Fruit fly (Drosophila melanogaster) whole organism, pupa: Measurements from ENCODE around the gene CG43136.
A peak's percentile ranks its signal among the peaks of the same experiment; 100 is the strongest.

Experiments used
- CG12605 ChIP-seq: fragments of 200-800 bp; sonication (Bioruptor generic); IDR thresholded peaks from 2 replicates; pipeline ENCODE4 v1.3.6; 2022; ENCODE audit warnings: missing biosample characterization, missing genetic modification characterization
- CG14655 ChIP-seq: fragments of 200-800 bp; sonication (Bioruptor generic); optimal IDR thresholded peaks from 3 replicates; lab custom pipeline; 2017; ENCODE audit warnings: mild to moderate bottlenecking, missing biosample characterization, missing genetic modification reagents, missing genetic modification characterization
- CG15710 ChIP-seq: fragments of 200-800 bp; sonication (Bioruptor generic); optimal IDR thresholded peaks from 2 replicates; lab custom pipeline; 2018; ENCODE audit warnings: missing biosample characterization, mild to moderate bottlenecking, missing genetic modification characterization, moderate library complexity
- CG32121 ChIP-seq: fragments of 200-800 bp; sonication (Bioruptor generic); IDR thresholded peaks from 2 replicates; pipeline ENCODE4 v1.3.6; 2022; ENCODE audit warnings: missing biosample characterization, missing genetic modification characterization
- CG34367 ChIP-seq: fragments of 200-800 bp; sonication (Bioruptor generic); optimal IDR thresholded peaks from 2 replicates; lab custom pipeline; 2018; ENCODE audit warnings: missing biosample characterization, mild to moderate bottlenecking, missing genetic modification characterization
- CG4496 ChIP-seq: fragments of 200-800 bp; sonication (Bioruptor generic); IDR thresholded peaks from 3 replicates; pipeline ENCODE4 v1.3.6; 2022; ENCODE audit warnings: missing biosample characterization, missing genetic modification characterization
- CG8159 ChIP-seq: fragments of 200-800 bp; sonication (Bioruptor generic); optimal IDR thresholded peaks from 3 replicates; lab custom pipeline; 2018; ENCODE audit warnings: missing biosample characterization, mild to moderate bottlenecking, missing genetic modification characterization, moderate library complexity
- D1 ChIP-seq: fragments of 200-800 bp; sonication (Bioruptor generic); optimal IDR thresholded peaks from 2 replicates; lab custom pipeline; 2018; ENCODE audit warnings: missing biosample characterization, mild to moderate bottlenecking, missing genetic modification characterization, moderate library complexity
- EcR ChIP-seq: fragments of 200-800 bp; sonication (Bioruptor generic); optimal IDR thresholded peaks from 3 replicates; lab custom pipeline; 2019; ENCODE audit warnings: missing biosample characterization, missing genetic modification characterization, mild to moderate bottlenecking, moderate library complexity, missing genetic modification reagents
- Ets98B ChIP-seq: fragments of 200-800 bp; sonication (Bioruptor generic); IDR thresholded peaks from 2 replicates; pipeline ENCODE4 v1.3.6; 2022; ENCODE audit warnings: missing biosample characterization, missing genetic modification characterization
- Pif1B ChIP-seq: fragments of 200-800 bp; sonication (Bioruptor generic); optimal IDR thresholded peaks from 3 replicates; lab custom pipeline; 2016; ENCODE audit warnings: missing biosample characterization, missing genetic modification characterization
- fd96Ca ChIP-seq: fragments of 200-800 bp; sonication (Bioruptor generic); IDR thresholded peaks from 3 replicates; pipeline ENCODE4 v1.3.6; 2022; ENCODE audit warnings: missing biosample characterization, missing genetic modification characterization
- rn ChIP-seq: fragments of 200-800 bp; sonication (Bioruptor generic); IDR thresholded peaks from 2 replicates; pipeline ENCODE4 v1.3.6; 2022; ENCODE audit warnings: missing biosample characterization, missing genetic modification characterization

DNA sequence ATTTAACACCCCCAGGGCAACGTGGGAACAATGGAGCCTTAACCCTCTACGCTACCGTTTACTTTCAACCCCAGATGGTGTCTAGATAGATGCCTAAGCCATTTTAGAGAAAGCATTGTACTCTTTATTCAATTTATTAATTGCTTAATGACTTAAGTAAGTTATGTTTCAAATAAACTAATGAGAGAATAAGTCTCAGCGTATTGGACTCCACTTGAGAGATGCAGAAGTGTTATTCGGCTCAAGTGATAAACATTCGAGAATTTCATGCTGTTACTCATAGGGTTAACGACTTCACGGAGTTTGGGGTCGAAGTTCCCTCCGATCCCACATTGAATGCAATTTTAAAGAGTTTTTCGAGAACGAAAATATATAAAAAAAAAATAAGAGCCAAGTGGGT, 34.7 kb downstream of the CG43136 start:
- TF ChIP-seq CG8159 (tag; lab: Kevin White, UChicago) (peak; percentile 38), CG15710 (peak; percentile 10), CG32121 (GFP tag; lab: Robert Waterston, UW) (no peak), EcR (GFP tag; lab: Kevin White, UChicago) (peak; percentile 36), CG14655 (no peak), Ets98B (no peak), CG4496 (GFP tag; lab: Robert Waterston, UW) (no peak), rn (GFP tag; lab: Robert Waterston, UW) (no peak), CG12605 (no peak), Pif1B (GFP tag; lab: Kevin White, UChicago) (no peak), CG34367 (tag; lab: Kevin White, UChicago) (no peak), D1 (tag; lab: Kevin White, UChicago) (no peak), fd96Ca (GFP tag; lab: Robert Waterston, UW) (no peak)
